Worm (Caenorhabditis elegans) whole organism, L1 larva: Measurements from ENCODE around the gene srz-54.

Experiments
- C16A3.4 ChIP-seq: fragments of 150-350 bp; optimal IDR thresholded peaks from 2 replicates; lab custom pipeline; 2014; ENCODE audit warnings: missing biosample characterization, missing genetic modification characterization
- F16B12.6 ChIP-seq: fragments of 150-350 bp; optimal IDR thresholded peaks from 2 replicates; lab custom pipeline; 2014; ENCODE audit warnings: missing biosample characterization, missing genetic modification characterization
- Y116A8C.19 ChIP-seq: sonication (generic microtip); optimal IDR thresholded peaks from 2 replicates; lab custom pipeline; 2016; ENCODE audit warnings: missing compliant biosample characterization, missing genetic modification characterization, borderline replicate concordance
- alr-1 ChIP-seq: fragments of 200-800 bp; sonication (Bioruptor generic); optimal IDR thresholded peaks from 2 replicates; lab custom pipeline; 2018; ENCODE audit warnings: borderline replicate concordance, mild to moderate bottlenecking, missing genetic modification characterization, missing compliant biosample characterization
- blmp-1 ChIP-seq: fragments of 150-350 bp; optimal IDR thresholded peaks from 2 replicates; lab custom pipeline; 2014; ENCODE audit warnings: missing biosample characterization, missing genetic modification characterization
- ceh-63 ChIP-seq: fragments of 200-800 bp; sonication (Bioruptor generic); optimal IDR thresholded peaks from 2 replicates; lab custom pipeline; 2018; ENCODE audit warnings: mild to moderate bottlenecking, missing genetic modification characterization, missing compliant biosample characterization
- ceh-8 ChIP-seq: fragments of 200-800 bp; sonication (Bioruptor generic); optimal IDR thresholded peaks from 2 replicates; lab custom pipeline; 2018; ENCODE audit warnings: mild to moderate bottlenecking, missing genetic modification characterization, moderate library complexity, missing compliant biosample characterization
- ceh-90 ChIP-seq: sonication (generic microtip); optimal IDR thresholded peaks from 2 replicates; lab custom pipeline; 2016; ENCODE audit warnings: missing genetic modification characterization, missing compliant biosample characterization
- ces-1 ChIP-seq: fragments of 150-350 bp; optimal IDR thresholded peaks from 2 replicates; lab custom pipeline; 2014; ENCODE audit warnings: missing biosample characterization, missing genetic modification reagents, missing genetic modification characterization
- dsc-1 ChIP-seq: sonication (generic microtip); optimal IDR thresholded peaks from 2 replicates; lab custom pipeline; 2016; ENCODE audit warnings: mild to moderate bottlenecking, missing genetic modification characterization, missing compliant biosample characterization
- efl-1 ChIP-seq, 4 experiments: fragments of 150-350 bp; optimal IDR thresholded peaks in 3 of 4; peaks in 1 of 4; 1 replicate in 1 of 4; 2 replicates in 3 of 4; lab custom pipeline; 2014; ENCODE audit warnings: missing biosample characterization in 2 of 4, missing genetic modification characterization in 2 of 4, missing genetic modification reagents in 2 of 4
- egl-27 ChIP-seq, 2 experiments: fragments of 150-350 bp in 1 of 2; sonication (generic microtip); optimal IDR thresholded peaks; 3 replicates each; lab custom pipeline; 2017 to 2018; ENCODE audit warnings: missing biosample characterization in 2 of 2, missing genetic modification characterization in 2 of 2, missing genetic modification reagents in 2 of 2
- elt-2 ChIP-seq: sonication (generic microtip); optimal IDR thresholded peaks from 2 replicates; lab custom pipeline; 2016; ENCODE audit warnings: missing genetic modification characterization, mild to moderate bottlenecking, inconsistent platforms, missing compliant biosample characterization, missing genetic modification reagents
- elt-3 ChIP-seq, 6 experiments: fragments of 150-350 bp in 1 of 6; sonication (generic microtip); optimal IDR thresholded peaks; 2 replicates each; lab custom pipeline; 2017 to 2018; ENCODE audit warnings: missing biosample characterization in 6 of 6, missing genetic modification characterization in 6 of 6, inconsistent platforms in 1 of 6
- fkh-4 ChIP-seq: sonication (generic microtip); optimal IDR thresholded peaks from 2 replicates; lab custom pipeline; 2016; ENCODE audit warnings: missing compliant biosample characterization, missing genetic modification characterization, borderline replicate concordance
- grh-1 ChIP-seq: fragments of 200-800 bp; sonication (Bioruptor generic); IDR thresholded peaks from 2 replicates; pipeline ENCODE4 v1.3.6; 2022; ENCODE audit warnings: missing genetic modification reagents, missing genetic modification characterization, missing compliant biosample characterization
- hlh-17 ChIP-seq: fragments of 200-800 bp; sonication (Bioruptor generic); optimal IDR thresholded peaks from 2 replicates; lab custom pipeline; 2018; ENCODE audit warnings: missing genetic modification characterization, mild to moderate bottlenecking, missing compliant biosample characterization, moderate library complexity, borderline replicate concordance
- hpl-2 ChIP-seq: fragments of 150-350 bp; optimal IDR thresholded peaks from 2 replicates; lab custom pipeline; 2014; ENCODE audit warnings: missing biosample characterization, missing genetic modification reagents, missing genetic modification characterization
- lin-14 ChIP-seq: fragments of 200-800 bp; sonication (Bioruptor generic); optimal IDR thresholded peaks from 2 replicates; lab custom pipeline; 2018; ENCODE audit warnings: mild to moderate bottlenecking, missing genetic modification characterization, moderate library complexity, missing compliant biosample characterization
- lin-15B ChIP-seq: fragments of 150-350 bp; sonication (generic microtip); optimal IDR thresholded peaks from 3 replicates; lab custom pipeline; 2014; ENCODE audit warnings: missing biosample characterization, missing genetic modification characterization
- lir-3 ChIP-seq: sonication (generic microtip); optimal IDR thresholded peaks from 2 replicates; lab custom pipeline; 2016; ENCODE audit warnings: mild to moderate bottlenecking, missing genetic modification characterization, moderate library complexity, missing compliant biosample characterization; ENCODE audit not compliant: poor library complexity
- lsy-2 ChIP-seq, 2 experiments: fragments of 150-350 bp; optimal IDR thresholded peaks; 2 replicates each; lab custom pipeline; 2014; ENCODE audit warnings: missing biosample characterization in 2 of 2, missing genetic modification characterization in 2 of 2
- mab-9 ChIP-seq: fragments of 200-800 bp; sonication (Bioruptor generic); IDR thresholded peaks from 2 replicates; pipeline ENCODE4 v1.3.6; 2022; ENCODE audit warnings: missing genetic modification reagents, missing genetic modification characterization, missing compliant biosample characterization
- mdl-1 ChIP-seq, 2 experiments: fragments of 150-350 bp; optimal IDR thresholded peaks; 2 replicates each; lab custom pipeline; 2014 to 2017; ENCODE audit warnings: missing biosample characterization in 2 of 2, missing genetic modification characterization in 2 of 2, inconsistent platforms in 1 of 2
- mef-2 ChIP-seq: fragments of 150-350 bp; optimal IDR thresholded peaks from 2 replicates; lab custom pipeline; 2014; ENCODE audit warnings: missing biosample characterization, missing genetic modification characterization
- nhr-11 ChIP-seq: fragments of 150-350 bp; optimal IDR thresholded peaks from 2 replicates; lab custom pipeline; 2014; ENCODE audit warnings: missing biosample characterization, missing genetic modification characterization
- nhr-12 ChIP-seq: sonication (generic microtip); optimal IDR thresholded peaks from 2 replicates; lab custom pipeline; 2017; ENCODE audit warnings: missing biosample characterization, missing genetic modification characterization
- nhr-19 ChIP-seq: fragments of 200-800 bp; sonication (Bioruptor generic); conservative IDR thresholded peaks from 2 replicates; pipeline ENCODE4 v1.3.6; 2022; ENCODE audit warnings: missing genetic modification characterization, missing compliant biosample characterization
- nhr-20 ChIP-seq: sonication (generic microtip); optimal IDR thresholded peaks from 2 replicates; lab custom pipeline; 2016; ENCODE audit warnings: mild to moderate bottlenecking, missing genetic modification characterization, missing compliant biosample characterization
- nhr-237 ChIP-seq: fragments of 150-350 bp; optimal IDR thresholded peaks from 2 replicates; lab custom pipeline; 2014; ENCODE audit warnings: missing biosample characterization, missing genetic modification characterization
- nhr-28 ChIP-seq: fragments of 150-350 bp; optimal IDR thresholded peaks from 2 replicates; lab custom pipeline; 2014; ENCODE audit warnings: missing biosample characterization, missing genetic modification characterization
- nhr-77 ChIP-seq: fragments of 150-350 bp; optimal IDR thresholded peaks from 2 replicates; lab custom pipeline; 2014; ENCODE audit warnings: missing biosample characterization, missing genetic modification characterization
- nhr-84 ChIP-seq: sonication (generic microtip); optimal IDR thresholded peaks from 2 replicates; lab custom pipeline; 2017; ENCODE audit warnings: missing biosample characterization, missing genetic modification characterization
- nhr-85 ChIP-seq: sonication (generic microtip); peaks from one replicate; lab custom pipeline; 2016; ENCODE audit warnings: missing genetic modification characterization, inconsistent platforms, missing compliant biosample characterization
- pag-3 ChIP-seq: sonication (generic microtip); optimal IDR thresholded peaks from 2 replicates; lab custom pipeline; 2017; ENCODE audit warnings: missing genetic modification characterization, mild to moderate bottlenecking, missing compliant biosample characterization, antibody characterized with exemption, borderline replicate concordance; ENCODE audit not compliant: insufficient read depth
- pax-3 ChIP-seq: fragments of 200-800 bp; sonication (Bioruptor generic); optimal IDR thresholded peaks from 2 replicates; lab custom pipeline; 2018; ENCODE audit warnings: mild to moderate bottlenecking, missing genetic modification characterization, moderate library complexity, missing compliant biosample characterization
- pqm-1 ChIP-seq: sonication (generic microtip); optimal IDR thresholded peaks from 3 replicates; lab custom pipeline; 2017; ENCODE audit warnings: missing biosample characterization, missing genetic modification characterization
- skn-1 ChIP-seq: fragments of 150-350 bp; optimal IDR thresholded peaks from 2 replicates; lab custom pipeline; 2014; ENCODE audit warnings: missing biosample characterization, missing genetic modification characterization
- snu-23 ChIP-seq: sonication (generic microtip); optimal IDR thresholded peaks from 2 replicates; lab custom pipeline; 2016; ENCODE audit warnings: missing genetic modification characterization, missing compliant biosample characterization
- sptf-1 ChIP-seq: fragments of 150-350 bp; optimal IDR thresholded peaks from 2 replicates; lab custom pipeline; 2014; ENCODE audit warnings: missing biosample characterization, missing genetic modification characterization
- sup-37 ChIP-seq: fragments of 200-800 bp; sonication (Bioruptor generic); optimal IDR thresholded peaks from 2 replicates; lab custom pipeline; 2018; ENCODE audit warnings: mild to moderate bottlenecking, missing genetic modification characterization, missing compliant biosample characterization
- tlp-1 ChIP-seq: fragments of 150-350 bp; optimal IDR thresholded peaks from 2 replicates; lab custom pipeline; 2014; ENCODE audit warnings: missing biosample characterization, missing genetic modification characterization
- unc-130 ChIP-seq: fragments of 150-350 bp; optimal IDR thresholded peaks from 2 replicates; lab custom pipeline; 2017; ENCODE audit warnings: missing biosample characterization, missing genetic modification characterization, inconsistent platforms
- unc-30 ChIP-seq: sonication (generic microtip); optimal IDR thresholded peaks from 2 replicates; lab custom pipeline; 2017; ENCODE audit warnings: missing biosample characterization, missing genetic modification characterization
- unc-86 ChIP-seq: sonication (generic microtip); optimal IDR thresholded peaks from 2 replicates; lab custom pipeline; 2016; ENCODE audit warnings: missing genetic modification characterization, missing compliant biosample characterization
- unc-98 ChIP-seq: fragments of 200-800 bp; sonication (Bioruptor generic); IDR thresholded peaks from 2 replicates; pipeline ENCODE4 v1.3.6; 2022; ENCODE audit warnings: missing genetic modification characterization, missing compliant biosample characterization
- vab-15 ChIP-seq: sonication (generic microtip); optimal IDR thresholded peaks from 2 replicates; lab custom pipeline; 2017; ENCODE audit warnings: missing genotype, mild to moderate bottlenecking, missing genetic modification characterization, missing compliant biosample characterization
- xbp-1 ChIP-seq: sonication (generic microtip); optimal IDR thresholded peaks from 2 replicates; lab custom pipeline; 2016; ENCODE audit warnings: missing genetic modification characterization, missing compliant biosample characterization
- zip-4 ChIP-seq: fragments of 200-800 bp; sonication (Bioruptor generic); optimal IDR thresholded peaks from 2 replicates; lab custom pipeline; 2018; ENCODE audit warnings: mild to moderate bottlenecking, missing genetic modification characterization, moderate library complexity, missing compliant biosample characterization
- ztf-11 ChIP-seq, 2 experiments: sonication (generic microtip); optimal IDR thresholded peaks; 2 replicates each; lab custom pipeline; 2016 to 2017; ENCODE audit warnings: missing genetic modification characterization in 2 of 2, missing biosample characterization in 1 of 2, missing compliant biosample characterization in 1 of 2

The srz-54 gene

DNA sequence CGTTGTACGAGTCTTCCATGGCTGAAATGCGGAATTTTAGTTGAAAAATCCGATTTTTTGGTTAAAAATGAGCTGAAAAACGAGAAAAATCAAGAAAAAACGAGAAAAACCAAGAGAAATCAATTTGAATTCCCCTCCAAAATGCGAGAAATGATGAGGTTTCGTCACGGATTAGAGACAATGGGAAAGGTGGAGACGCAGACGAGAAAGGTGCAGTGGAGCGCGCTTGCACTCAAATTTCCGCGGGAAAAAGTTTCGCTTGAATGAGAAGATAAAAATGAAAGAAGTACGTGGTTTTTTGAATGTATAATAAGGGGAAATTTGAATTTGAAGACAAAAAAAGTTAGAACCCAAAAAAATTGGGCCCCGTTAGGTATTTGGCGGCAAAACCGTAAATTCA, 14.8 kb upstream of the srz-54 start, which contains the start of gene efl-1 (continued):
- peak; percentile 83 for TF ChIP-seq grh-1 (GFP tag; lab: Robert Waterston, UW)
- no peak for TF ChIP-seq tlp-1 (tag; lab: Kevin White, UChicago)
- no peak for TF ChIP-seq nhr-28 (tag; lab: Kevin White, UChicago)
- TF ChIP-seq pax-3: peak; percentile 87
- no peak for TF ChIP-seq alr-1 (tag; lab: Kevin White, UChicago)
- TF ChIP-seq pag-3 (tag; lab: Kevin White, UChicago): no peak
- TF ChIP-seq nhr-237 (tag; lab: Kevin White, UChicago): peak; percentile 88
- TF ChIP-seq ztf-11 (tag; optimal IDR thresholded peaks at IDR 0.05; lab: Kevin White, UChicago): peak in 1 of 2 experiments; percentile 68
- no peak for TF ChIP-seq ceh-63 (GFP tag; lab: Kevin White, UChicago)
- peak; percentile 51 for TF ChIP-seq vab-15 (tag; lab: Kevin White, UChicago)
- TF ChIP-seq nhr-77: peak; percentile 92
- no peak for TF ChIP-seq pqm-1 (tag; lab: Kevin White, UChicago)
- peak; percentile 64 for TF ChIP-seq mef-2
- peak; percentile 88 for TF ChIP-seq zip-4 (GFP tag; lab: Kevin White, UChicago)
- no peak for TF ChIP-seq unc-30 (tag; lab: Kevin White, UChicago)
- TF ChIP-seq nhr-12 (tag; lab: Kevin White, UChicago): no peak
- peak; percentile 89 for TF ChIP-seq ceh-8 (GFP tag; lab: Kevin White, UChicago)
- peak; percentile 59 for TF ChIP-seq F16B12.6 (tag; lab: Kevin White, UChicago)
- TF ChIP-seq xbp-1 (tag; lab: Kevin White, UChicago): peak; percentile 98
- peak; percentile 78 for TF ChIP-seq elt-2 (tag; lab: Kevin White, UChicago)
- TF ChIP-seq nhr-85 (tag; lab: Kevin White, UChicago): peak; percentile 95
- TF ChIP-seq efl-1 (optimal IDR thresholded peaks at IDR 0.05; lab: Kevin White, UChicago): peak; percentile 97 to 100
- TF ChIP-seq efl-1 (GFP tag; optimal IDR thresholded peaks at IDR 0.05 in 1 of 2; lab: Kevin White, UChicago): peak in 1 of 2 experiments; percentile 100
- peak; percentile 85 for TF ChIP-seq C16A3.4 (tag; lab: Kevin White, UChicago)
- TF ChIP-seq hlh-17: no peak
- TF ChIP-seq snu-23: peak; percentile 97
- peak; percentile 77 for TF ChIP-seq unc-98 (GFP tag; lab: Robert Waterston, UW)
- peak; percentile 89 for TF ChIP-seq lin-15B
- TF ChIP-seq elt-3 (tag; optimal IDR thresholded peaks at IDR 0.05; lab: Kevin White, UChicago): peak in 2 of 6 experiments; percentile 76 to 93
- peak; percentile 77 for TF ChIP-seq nhr-11
- TF ChIP-seq nhr-20: peak; percentile 96
- no peak for TF ChIP-seq lir-3 (tag; lab: Kevin White, UChicago)
- TF ChIP-seq mdl-1 (tag; optimal IDR thresholded peaks at IDR 0.05; lab: Kevin White, UChicago): peak in 1 of 2 experiments; percentile 78
- no peak for TF ChIP-seq sptf-1 (tag; lab: Kevin White, UChicago)
- peak; percentile 92 for TF ChIP-seq unc-86 (tag; lab: Kevin White, UChicago)
- peak; percentile 65 for TF ChIP-seq blmp-1
- no peak for TF ChIP-seq hpl-2 (GFP tag; lab: Kevin White, UChicago)
- TF ChIP-seq ces-1 (GFP tag; lab: Kevin White, UChicago): no peak
- TF ChIP-seq lin-14 (GFP tag; lab: Kevin White, UChicago): peak; percentile 95
- peak; percentile 84 for TF ChIP-seq mab-9 (GFP tag; lab: Robert Waterston, UW)
- peak; percentile 94 for TF ChIP-seq nhr-19 (GFP tag; lab: Robert Waterston, UW)
- TF ChIP-seq Y116A8C.19 (tag; lab: Kevin White, UChicago): no peak
- TF ChIP-seq skn-1 (tag; lab: Kevin White, UChicago): peak; percentile 94
- no peak for TF ChIP-seq egl-27 (tag; optimal IDR thresholded peaks at IDR 0.05; lab: Kevin White, UChicago)
- TF ChIP-seq lsy-2 (tag; optimal IDR thresholded peaks at IDR 0.05; lab: Kevin White, UChicago): peak; percentile 93 to 95
- TF ChIP-seq unc-130 (tag; lab: Kevin White, UChicago): peak; percentile 79
- peak; percentile 81 for TF ChIP-seq sup-37 (GFP tag; lab: Kevin White, UChicago)
- peak; percentile 96 for TF ChIP-seq dsc-1 (tag; lab: Kevin White, UChicago)
- TF ChIP-seq fkh-4 (tag; lab: Kevin White, UChicago): peak; percentile 68
- TF ChIP-seq ceh-90 (tag; lab: Kevin White, UChicago): peak; percentile 58
- no peak for TF ChIP-seq nhr-84 (tag; lab: Kevin White, UChicago)
